Fruit fly (Drosophila melanogaster): ENCODE measurements around the gene GMF.

The GMF gene

DNA sequence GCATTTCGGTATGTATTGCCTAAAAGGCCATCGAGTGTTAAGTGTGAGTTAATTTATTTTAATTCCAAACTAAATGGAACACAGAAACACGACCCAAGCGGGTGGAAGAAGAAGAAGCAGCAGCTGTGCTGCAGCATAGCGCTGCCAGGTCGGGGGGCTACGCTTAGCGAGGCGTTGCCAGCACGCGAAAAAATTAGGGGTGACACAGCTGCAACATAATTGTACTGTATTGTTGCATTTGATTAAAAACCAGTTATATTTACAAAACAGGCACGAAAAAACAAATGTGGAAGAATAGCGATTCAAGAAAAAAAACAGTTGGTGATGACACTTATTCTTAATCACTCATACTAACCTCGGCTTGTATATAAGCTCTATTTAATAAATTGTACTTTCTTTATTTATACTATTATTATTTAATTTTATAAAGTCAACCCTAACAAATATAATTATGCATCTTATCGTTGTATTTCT lies 47.4 kb upstream of the GMF start (continued):
- peak; percentile 68 for TF ChIP-seq knrl (GFP tag; IDR thresholded peaks at IDR 0.05; ENCODE audit: partially characterized antibody)
- TF ChIP-seq CG6683 (GFP tag; optimal IDR thresholded peaks at IDR 0.05): no peak
- no peak for TF ChIP-seq ERR (GFP tag; optimal IDR thresholded peaks at IDR 0.05)
- no peak for TF ChIP-seq Fer2 (tag; optimal IDR thresholded peaks at IDR 0.05)
- TF ChIP-seq CG6272 (GFP tag; IDR thresholded peaks at IDR 0.05): peak; percentile 71; the same call in 1 of the 2 replicates
- peak; percentile 58; the same call in 1 of the 2 replicates for TF ChIP-seq unc-4 (GFP tag; IDR thresholded peaks at IDR 0.05; ENCODE audit: partially characterized antibody)
- peak; percentile 79 for TF ChIP-seq CG2120 (GFP tag; optimal IDR thresholded peaks at IDR 0.05)
- TF ChIP-seq Meics (GFP tag; optimal IDR thresholded peaks at IDR 0.05): peak; percentile 79
- peak; percentile 76 for TF ChIP-seq CG17328 (GFP tag; IDR thresholded peaks at IDR 0.05)
- TF ChIP-seq bcd (GFP tag; optimal IDR thresholded peaks at IDR 0.05): peak; percentile 75
- peak; percentile 85 for TF ChIP-seq NFAT (GFP tag; IDR thresholded peaks at IDR 0.05)
- TF ChIP-seq Lpt (GFP tag; optimal IDR thresholded peaks at IDR 0.05): no peak
- peak; percentile 79; the same call in 2 of the 3 replicates for TF ChIP-seq ken (GFP tag; IDR thresholded peaks at IDR 0.05)
- peak; percentile 69 for TF ChIP-seq HLH54F (GFP tag; optimal IDR thresholded peaks at IDR 0.05)
- peak; percentile 41 for TF ChIP-seq CG10979 (tag; optimal IDR thresholded peaks at IDR 0.05)
- TF ChIP-seq Nf-YC (tag; optimal IDR thresholded peaks at IDR 0.05): no peak
- no peak for TF ChIP-seq unpg (GFP tag; optimal IDR thresholded peaks at IDR 0.05)
- no peak for TF ChIP-seq cg (GFP tag; optimal IDR thresholded peaks at IDR 0.05)
- TF ChIP-seq CG18011 (GFP tag; optimal IDR thresholded peaks at IDR 0.05): peak; percentile 12
- peak; percentile 90 for TF ChIP-seq CG9932 (GFP tag; IDR thresholded peaks at IDR 0.05)
- TF ChIP-seq Hsf (GFP tag; optimal IDR thresholded peaks at IDR 0.05): peak; percentile 54
- peak; percentile 47; the same call in 1 of the 3 replicates for TF ChIP-seq jigr1 (GFP tag; IDR thresholded peaks at IDR 0.05)
- TF ChIP-seq Med (GFP tag): no peak
- TF ChIP-seq fd102C (GFP tag; optimal IDR thresholded peaks at IDR 0.05): no peak
- TF ChIP-seq CG8281 (tag; optimal IDR thresholded peaks at IDR 0.05): peak; percentile 45
- peak; percentile 49; the same call in 1 of the 3 replicates for TF ChIP-seq CG11560 (tag; IDR thresholded peaks at IDR 0.05)
- TF ChIP-seq CG4282 (GFP tag; optimal IDR thresholded peaks at IDR 0.05): peak; percentile 67
- no peak for TF ChIP-seq CG3065 (GFP tag; optimal IDR thresholded peaks at IDR 0.05)
- peak; percentile 14 for TF ChIP-seq CG11398 (GFP tag; optimal IDR thresholded peaks at IDR 0.05)
- TF ChIP-seq ttk (GFP tag; IDR thresholded peaks at IDR 0.05): peak; percentile 38; the same call in 1 of the 2 replicates
- TF ChIP-seq NC2α (GFP tag; optimal IDR thresholded peaks at IDR 0.05): peak; percentile 9
- peak; percentile 41; the same call in 1 of the 2 replicates for TF ChIP-seq onecut (GFP tag; IDR thresholded peaks at IDR 0.05)
- peak; percentile 81 for TF ChIP-seq sisA (GFP tag; IDR thresholded peaks at IDR 0.05)
- TF ChIP-seq Spps (tag; optimal IDR thresholded peaks at IDR 0.05): no peak
- no peak for TF ChIP-seq CG34224 (GFP tag; IDR thresholded peaks at IDR 0.05; ENCODE audit: partially characterized antibody)
- TF ChIP-seq vfl (GFP tag; optimal IDR thresholded peaks at IDR 0.05): peak; percentile 69
- TF ChIP-seq Hmr (GFP tag; optimal IDR thresholded peaks at IDR 0.05): peak; percentile 79
- no peak for TF ChIP-seq wek (GFP tag; optimal IDR thresholded peaks at IDR 0.05)
- TF ChIP-seq pnt (GFP tag; optimal IDR thresholded peaks at IDR 0.05): peak; percentile 63
- TF ChIP-seq z (GFP tag; IDR thresholded peaks at IDR 0.05): no peak
- no peak for TF ChIP-seq CG18619 (GFP tag; optimal IDR thresholded peaks at IDR 0.05)
- TF ChIP-seq maf-S (GFP tag; optimal IDR thresholded peaks at IDR 0.05): peak; percentile 57
- no peak for TF ChIP-seq tap (tag; optimal IDR thresholded peaks at IDR 0.05)
- peak; percentile 34 for TF ChIP-seq jing (GFP tag; optimal IDR thresholded peaks at IDR 0.05)
- peak; percentile 66 for TF ChIP-seq trh (GFP tag; optimal IDR thresholded peaks at IDR 0.05)
- TF ChIP-seq otp (GFP tag; IDR thresholded peaks at IDR 0.05): no peak
- TF ChIP-seq E2f2 (GFP tag; IDR thresholded peaks at IDR 0.05): peak; percentile 35; the same call in 1 of the 2 replicates
- TF ChIP-seq CG11456 (GFP tag; IDR thresholded peaks at IDR 0.05): peak; percentile 87
- TF ChIP-seq sens (GFP tag): peak; percentile 53
- peak; percentile 44 for TF ChIP-seq CG12769 (tag; optimal IDR thresholded peaks at IDR 0.05)
- TF ChIP-seq ems (GFP tag; optimal IDR thresholded peaks at IDR 0.05): peak; percentile 34

Data from whole organism, embryonic.